Worm (Caenorhabditis elegans): ENCODE results near the gene M03A1.8.

DNA sequence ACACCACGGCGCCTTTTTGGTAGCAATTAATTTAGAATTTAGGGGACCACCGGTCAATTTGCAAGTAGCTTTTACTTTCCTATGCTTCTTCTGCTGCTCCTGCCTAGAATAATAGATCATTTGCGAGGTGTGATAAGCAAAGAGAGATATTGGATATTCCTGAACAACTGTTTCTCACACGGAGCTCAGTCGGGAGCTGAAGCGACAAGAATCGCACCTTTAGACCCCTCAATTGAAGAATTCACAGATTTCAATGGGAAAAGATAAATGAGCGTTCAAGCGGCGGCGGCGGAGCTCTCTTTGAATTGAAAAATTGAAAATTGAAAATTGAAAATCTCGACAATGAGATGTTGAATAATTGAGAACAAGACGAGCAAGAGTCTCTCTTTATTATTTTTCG lies 12.4 kb downstream of the M03A1.8 start:
- TF ChIP-seq him-1 (tag; optimal IDR thresholded peaks at IDR 0.05) (no peak), W03F9.2 (tag; optimal IDR thresholded peaks at IDR 0.05) (no peak), dao-5 (tag; optimal IDR thresholded peaks at IDR 0.05) (no peak)
